Fruit fly (Drosophila melanogaster): ENCODE results near the gene CG5245.

Gene CG5245

dm6 chr3R:12406235-12407196, 22.8 kb upstream of the CG5245 start, which contains the start of gene CG5167:
TSS of gene CG5167 (plus strand) at chr3R:12406532.
- peak; percentile 68 for TF ChIP-seq noc (tag; optimal IDR thresholded peaks at IDR 0.05)

DNA sequence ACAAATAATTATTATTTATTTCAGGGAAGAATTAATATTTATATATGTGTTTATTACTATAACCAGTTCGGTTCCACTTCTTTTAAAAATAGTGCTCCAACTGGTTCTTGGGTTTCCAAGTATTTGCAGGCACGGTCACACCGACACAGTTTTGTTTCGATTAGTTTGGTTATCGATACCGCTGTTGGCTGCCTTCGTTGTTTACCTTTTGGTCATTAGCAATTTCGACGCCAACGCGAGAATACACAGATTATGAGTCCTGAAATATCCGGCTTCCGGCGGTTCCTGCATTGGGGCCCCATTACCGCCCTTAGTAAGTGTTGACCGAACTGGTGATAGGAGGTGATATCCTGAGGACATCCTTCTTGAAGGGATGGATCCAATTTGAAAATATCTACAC, 21.2 kb upstream of the CG5245 start, which contains the start of gene CG5196:
Gene CG5196 (plus strand): TSS at position 157 of the 400 bp plus-strand sequence.
- TF ChIP-seq noc (tag; optimal IDR thresholded peaks at IDR 0.05) = peak; percentile 37

dm6 chr3R:12411449-12411848, 17.9 kb upstream of the CG5245 start:
- TF ChIP-seq noc (tag; optimal IDR thresholded peaks at IDR 0.05) = peak; percentile 63

dm6 chr3R:12413274-12413958, 15.9 kb upstream of the CG5245 start, which contains the start of the genes Dip-C and pps:
TSS of gene Dip-C (minus strand) at chr3R:12413759.
TSS of gene pps (plus strand) at chr3R:12413828.
- no peak for TF ChIP-seq noc (tag; optimal IDR thresholded peaks at IDR 0.05)

- TF ChIP-seq noc (tag; optimal IDR thresholded peaks at IDR 0.05) = no peak
These were observed 6.9 kb upstream of the CG5245 start, which contains the start of the genes Scgbeta and CG17202 for dm6 chr3R:12422379-12422975. TSS of gene Scgbeta (minus strand) at chr3R:12422429. TSS of gene CG17202 (plus strand) at chr3R:12422768.

- no peak for TF ChIP-seq noc (tag; optimal IDR thresholded peaks at IDR 0.05)
These were observed 5.4 kb upstream of the CG5245 start for dm6 chr3R:12423997-12424396.

DNA sequence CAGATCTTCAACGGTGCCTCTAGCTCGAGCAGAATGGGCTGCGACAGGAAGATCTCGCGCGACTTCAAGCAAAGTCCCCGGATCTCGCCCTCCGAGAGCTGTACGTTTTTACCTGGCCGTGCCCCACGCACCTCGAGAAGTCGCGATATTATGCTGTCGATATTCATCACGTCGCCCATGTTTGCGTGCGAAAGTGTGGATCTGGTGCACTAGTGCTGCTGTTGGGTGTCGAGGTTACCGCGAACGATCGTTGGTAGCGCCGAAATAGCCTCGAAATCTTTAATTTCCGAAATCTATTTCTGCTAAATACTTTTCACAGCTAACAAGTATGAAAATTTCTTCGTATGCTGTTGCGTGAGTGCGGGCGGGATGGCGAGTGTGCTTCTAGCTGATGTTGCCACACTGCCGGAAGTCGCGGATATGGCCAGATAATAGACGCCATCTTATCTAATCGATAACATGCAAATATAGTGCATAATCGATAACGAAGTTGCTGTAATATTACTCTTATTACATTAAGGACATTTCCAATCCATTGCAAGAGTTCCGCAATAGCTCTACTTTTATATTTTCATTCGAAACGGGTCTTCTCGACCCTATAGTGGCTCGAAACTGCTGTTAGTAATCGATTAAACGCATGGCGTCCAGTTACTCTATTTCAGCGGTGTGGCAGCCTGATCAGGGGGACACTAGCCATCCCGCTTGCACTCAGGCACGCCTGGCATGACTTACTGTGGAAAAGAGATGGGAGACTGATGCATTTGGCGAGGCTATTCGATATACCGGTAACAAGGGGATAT, 3.6 kb upstream of the CG5245 start, which contains the start of gene Pp1-87B:
Gene Pp1-87B (minus strand): TSS at position 408 of the 800 bp plus-strand sequence.
- TF ChIP-seq noc (tag; optimal IDR thresholded peaks at IDR 0.05) = no peak

DNA sequence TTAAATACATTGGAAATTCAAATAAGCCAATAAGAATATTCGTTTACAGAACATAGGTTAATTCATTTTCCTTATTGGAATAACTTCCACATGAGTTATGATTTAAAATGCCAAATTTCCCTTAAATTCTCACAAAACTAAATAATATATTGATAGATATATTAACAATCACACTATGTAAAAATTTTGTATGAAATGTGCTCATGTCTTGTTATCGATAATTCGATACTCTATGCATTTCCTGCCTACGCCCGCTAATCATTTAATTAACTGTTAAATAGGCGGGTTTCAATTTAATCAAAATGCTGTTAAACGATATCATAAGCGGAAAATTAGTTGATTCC, 3.1 kb upstream of the CG5245 start, which contains the start of gene NANS:
Gene NANS (plus strand): TSS at position 269 of the 344 bp plus-strand sequence.
- TF ChIP-seq noc (tag; optimal IDR thresholded peaks at IDR 0.05) = no peak

- no peak for TF ChIP-seq noc (tag; optimal IDR thresholded peaks at IDR 0.05)
These were observed 1.7 kb downstream of the CG5245 start, which contains the start of gene Prosalpha2 for dm6 chr3R:12431030-12431489. TSS of gene Prosalpha2 (plus strand) at chr3R:12431321.

DNA sequence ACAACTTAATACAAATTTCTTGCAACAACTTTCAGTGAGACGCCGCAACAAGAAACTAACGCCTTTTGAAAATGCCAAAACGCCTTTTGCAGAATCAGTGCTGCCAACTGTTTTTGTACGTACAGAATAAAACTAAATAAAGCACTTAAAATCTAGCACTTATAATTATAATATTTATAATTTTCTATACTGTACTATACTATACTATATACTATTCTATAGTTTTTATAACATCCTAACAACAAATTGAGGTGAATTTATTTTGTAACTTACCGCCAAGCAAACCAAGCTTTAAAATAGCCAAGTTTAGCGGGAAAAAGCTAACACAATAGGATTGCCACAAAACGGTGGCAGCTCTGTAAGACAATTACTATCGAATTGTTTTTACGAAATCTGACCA, 4.4 kb downstream of the CG5245 start, which contains the start of the genes Aos1 and Srlp:
Gene Aos1 (minus strand): TSS at position 59 of the 400 bp plus-strand sequence.
Gene Srlp (plus strand): TSS at position 335 of the 400 bp plus-strand sequence.
- peak; percentile 65 for TF ChIP-seq noc (tag; optimal IDR thresholded peaks at IDR 0.05)

DNA sequence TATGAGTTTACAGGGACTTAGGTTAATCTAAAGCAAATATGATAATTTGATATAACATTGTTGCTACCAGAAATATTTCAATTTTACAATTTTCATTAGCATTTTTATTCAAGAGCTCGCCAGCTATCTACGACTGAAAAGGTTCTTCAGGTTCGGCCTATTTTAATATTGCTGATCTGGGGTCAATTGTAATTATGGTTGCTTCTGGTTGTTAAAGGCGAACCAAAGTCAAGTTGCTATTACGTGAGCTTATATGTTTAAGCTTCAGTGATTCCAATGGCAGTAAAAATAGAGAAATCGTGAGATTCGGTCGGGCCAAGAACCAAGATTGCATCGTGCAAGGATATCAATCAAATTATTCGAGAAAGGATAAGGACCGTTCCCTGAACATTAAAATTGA, 6.6 kb downstream of the CG5245 start, which contains the start of gene Desat2:
Gene Desat2 (plus strand): TSS at position 301 of the 400 bp plus-strand sequence.
- TF ChIP-seq noc (tag; optimal IDR thresholded peaks at IDR 0.05) = no peak

DNA sequence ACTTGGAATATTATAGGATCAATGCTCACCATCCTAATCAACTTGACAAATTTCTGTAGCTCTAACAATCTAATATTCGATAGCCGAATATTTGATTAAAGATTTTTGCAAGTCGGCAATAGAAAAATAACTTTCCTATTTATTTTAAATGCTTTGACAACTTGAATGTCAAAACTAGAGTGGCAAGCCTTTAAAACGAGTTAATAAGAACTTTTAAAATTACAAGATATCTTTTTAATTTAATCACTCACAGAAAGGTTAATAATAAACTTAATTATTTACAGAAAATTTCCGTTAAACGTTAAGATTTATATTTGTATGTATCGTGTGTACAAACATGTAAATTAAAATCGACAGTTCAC, 9.7 kb downstream of the CG5245 start, which contains the start of the genes CG17207 and CG46427:
Gene CG17207 (minus strand): TSS at position 101 of the 362 bp plus-strand sequence.
Gene CG46427 (minus strand): TSS at position 101 of the 362 bp plus-strand sequence.
- no peak for TF ChIP-seq noc (tag; optimal IDR thresholded peaks at IDR 0.05)

DNA sequence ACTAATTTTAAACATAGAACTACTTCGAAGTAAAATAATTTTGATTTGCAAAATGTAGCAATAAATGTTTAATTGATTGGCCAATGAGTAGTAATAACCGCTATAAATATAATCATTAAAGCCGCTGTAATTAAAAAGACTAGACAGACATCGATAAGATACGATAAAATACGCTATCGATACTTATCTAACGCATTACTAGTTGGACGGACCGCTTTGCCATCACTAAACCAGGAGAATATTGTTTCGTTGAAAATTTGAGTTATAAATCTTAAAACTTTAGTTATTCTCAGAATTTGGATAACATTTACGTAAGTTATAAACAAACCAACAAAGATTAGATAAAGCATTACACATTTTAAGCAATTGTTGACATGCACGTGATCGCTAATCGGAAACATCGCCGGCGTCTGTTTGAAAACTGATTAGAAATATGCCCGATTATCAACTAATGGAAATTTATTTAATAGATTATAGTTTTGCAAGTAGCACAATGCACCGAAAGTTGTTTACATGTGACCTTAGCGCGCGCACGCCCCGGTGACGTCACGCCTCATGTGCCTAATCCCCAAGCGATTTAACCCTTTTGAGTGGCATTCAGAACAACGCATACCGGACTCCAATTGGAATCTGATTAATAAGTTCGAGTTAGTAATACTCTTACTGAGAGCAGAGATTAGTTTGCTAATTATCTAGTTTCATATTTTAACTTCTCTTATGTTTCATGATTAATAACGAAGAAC, 10.2 kb downstream of the CG5245 start, which contains the start of gene Desat1:
Gene Desat1 (plus strand): TSS at position 200 of the 743 bp plus-strand sequence.
- no peak for TF ChIP-seq noc (tag; optimal IDR thresholded peaks at IDR 0.05)

Measured in whole organism, larva.